Fruit fly (Drosophila melanogaster) whole organism, embryonic: ENCODE measurements around the gene pnt.
A peak's percentile ranks its signal among the peaks of the same experiment; 100 is the strongest.

Experiments
- Adf1 ChIP-seq: fragments of 200-800 bp; sonication (Bioruptor generic); IDR thresholded peaks from 2 replicates; pipeline ENCODE4 v1.3.6; 2022; ENCODE audit warnings: missing biosample characterization, missing genetic modification characterization
- Antp ChIP-seq: fragments of 200-800 bp; sonication (Bioruptor generic); optimal IDR thresholded peaks from 3 replicates; lab custom pipeline; 2016; ENCODE audit warnings: missing biosample characterization, missing genetic modification characterization
- Blimp-1 ChIP-seq: fragments of 200-800 bp; sonication (Bioruptor generic); optimal IDR thresholded peaks from 3 replicates; lab custom pipeline; 2018; ENCODE audit warnings: missing biosample characterization, missing genetic modification characterization, mild to moderate bottlenecking, moderate library complexity, missing genetic modification reagents
- CG11093 ChIP-seq: fragments of 200-800 bp; sonication (Bioruptor generic); IDR thresholded peaks from 3 replicates; pipeline ENCODE4 v1.3.6; 2022; ENCODE audit warnings: missing biosample characterization, missing genetic modification characterization
- CG12769 ChIP-seq: fragments of 200-800 bp; sonication (Bioruptor generic); optimal IDR thresholded peaks from 2 replicates; lab custom pipeline; 2019; ENCODE audit warnings: missing biosample characterization, mild to moderate bottlenecking, missing genetic modification characterization, moderate library complexity
- CG13287 ChIP-seq: fragments of 200-800 bp; sonication (Bioruptor generic); IDR thresholded peaks from 2 replicates; pipeline ENCODE4 v1.3.6; 2022; ENCODE audit warnings: missing biosample characterization, missing genetic modification characterization; ENCODE audit not compliant: partially characterized antibody
- CG17385 ChIP-seq: fragments of 200-800 bp; sonication (Bioruptor generic); optimal IDR thresholded peaks from 3 replicates; lab custom pipeline; 2018; ENCODE audit warnings: missing biosample characterization, mild to moderate bottlenecking, missing genetic modification characterization
- CG32532 ChIP-seq: fragments of 200-800 bp; sonication (Bioruptor generic); IDR thresholded peaks from 2 replicates; pipeline ENCODE4 v1.3.6; 2022; ENCODE audit warnings: missing biosample characterization, missing genetic modification characterization
- CG34224 ChIP-seq: fragments of 200-800 bp; sonication (Bioruptor generic); IDR thresholded peaks from 3 replicates; pipeline ENCODE4 v1.3.6; 2022; ENCODE audit warnings: missing biosample characterization, missing genetic modification characterization; ENCODE audit not compliant: partially characterized antibody
- CG4360 ChIP-seq: fragments of 200-800 bp; sonication (Bioruptor generic); IDR thresholded peaks from 2 replicates; pipeline ENCODE4 v1.3.6; 2022; ENCODE audit warnings: missing biosample characterization, missing genetic modification characterization
- CG4854 ChIP-seq: fragments of 200-800 bp; sonication (Bioruptor generic); optimal IDR thresholded peaks from 2 replicates; lab custom pipeline; 2016; ENCODE audit warnings: missing biosample characterization, missing genetic modification characterization, inconsistent platforms
- CG6813 ChIP-seq: fragments of 200-800 bp; sonication (Bioruptor generic); optimal IDR thresholded peaks from 2 replicates; lab custom pipeline; 2017; ENCODE audit warnings: missing biosample characterization, missing genetic modification characterization, mild to moderate bottlenecking, moderate library complexity, missing genetic modification reagents
- CG7745 ChIP-seq: fragments of 200-800 bp; sonication (Bioruptor generic); optimal IDR thresholded peaks from 2 replicates; lab custom pipeline; 2018; ENCODE audit warnings: missing biosample characterization, mild to moderate bottlenecking, missing genetic modification characterization, moderate library complexity
- CG8388 ChIP-seq: fragments of 200-800 bp; sonication (Bioruptor generic); optimal IDR thresholded peaks from 2 replicates; lab custom pipeline; 2019; ENCODE audit warnings: missing biosample characterization, mild to moderate bottlenecking, missing genetic modification characterization, moderate library complexity
- CG9609 ChIP-seq: fragments of 200-800 bp; sonication (Bioruptor generic); optimal IDR thresholded peaks from 3 replicates; lab custom pipeline; 2016; ENCODE audit warnings: missing biosample characterization, missing genetic modification characterization
- Drgx ChIP-seq: fragments of 200-800 bp; sonication (Bioruptor generic); IDR thresholded peaks from 2 replicates; pipeline ENCODE4 v1.3.6; 2022; ENCODE audit warnings: missing biosample characterization, missing genetic modification characterization
- Hr51 ChIP-seq, 2 experiments: fragments of 200-800 bp; sonication (Bioruptor generic); optimal IDR thresholded peaks; 2 replicates in 1 of 2; 3 replicates in 1 of 2; lab custom pipeline; 2016 to 2018; ENCODE audit warnings: missing biosample characterization in 2 of 2, missing genetic modification characterization in 2 of 2, mild to moderate bottlenecking in 1 of 2, moderate library complexity in 1 of 2
- Jarid2 ChIP-seq: fragments of 200-800 bp; sonication (Bioruptor generic); optimal IDR thresholded peaks from 3 replicates; lab custom pipeline; 2017; ENCODE audit warnings: mild to moderate bottlenecking, missing biosample characterization, missing genetic modification reagents, missing genetic modification characterization
- NK7.1 ChIP-seq: fragments of 200-800 bp; sonication (Bioruptor generic); optimal IDR thresholded peaks from 3 replicates; lab custom pipeline; 2016; ENCODE audit warnings: missing biosample characterization, missing genetic modification characterization
- Stat92E ChIP-seq, 3 experiments: fragments of >200 bp in 2 of 3; fragments of 200-800 bp in 1 of 3; sonication (Bioruptor generic) in 1 of 3; optimal IDR thresholded peaks; 2 replicates each; lab custom pipeline; 2017 to 2019; ENCODE audit warnings: missing biosample characterization in 3 of 3, missing genetic modification characterization in 3 of 3, mild to moderate bottlenecking in 1 of 3, moderate library complexity in 1 of 3
- Trl ChIP-seq, 3 experiments: fragments of >200 bp in 2 of 3; fragments of 200-800 bp in 1 of 3; sonication (Bioruptor generic) in 1 of 3; optimal IDR thresholded peaks; 2 replicates in 1 of 3; 3 replicates in 2 of 3; lab custom pipeline; 2016 to 2017; ENCODE audit warnings: missing biosample characterization in 1 of 3, missing genetic modification characterization in 1 of 3
- abd-A ChIP-seq: fragments of 200-800 bp; sonication (Bioruptor generic); optimal IDR thresholded peaks from 3 replicates; lab custom pipeline; 2019; ENCODE audit warnings: missing biosample characterization, mild to moderate bottlenecking, missing genetic modification characterization, moderate library complexity
- aop ChIP-seq: fragments of 200-800 bp; sonication (Bioruptor generic); IDR thresholded peaks from 2 replicates; pipeline ENCODE4 v1.3.6; 2022; ENCODE audit warnings: missing biosample characterization, missing genetic modification characterization
- ara ChIP-seq: fragments of 200-800 bp; sonication (Bioruptor generic); IDR thresholded peaks from 2 replicates; pipeline ENCODE4 v1.3.6; 2022; ENCODE audit warnings: missing biosample characterization, missing genetic modification characterization
- bowl ChIP-seq: fragments of 200-800 bp; sonication (Bioruptor generic); IDR thresholded peaks from 2 replicates; pipeline ENCODE4 v1.3.6; 2022; ENCODE audit warnings: missing biosample characterization, missing genetic modification characterization
- bsh ChIP-seq, 2 experiments: fragments of 200-800 bp; sonication (Bioruptor generic); optimal IDR thresholded peaks; 2 replicates each; lab custom pipeline; 2017 to 2018; ENCODE audit warnings: mild to moderate bottlenecking in 2 of 2, missing biosample characterization in 2 of 2, missing genetic modification characterization in 2 of 2, moderate library complexity in 1 of 2
- cas ChIP-seq: fragments of 200-800 bp; sonication (Bioruptor generic); IDR thresholded peaks from 2 replicates; pipeline ENCODE4 v1.3.6; 2022; ENCODE audit warnings: missing biosample characterization, missing genetic modification characterization
- cg ChIP-seq: fragments of 200-800 bp; sonication (Bioruptor generic); optimal IDR thresholded peaks from 3 replicates; lab custom pipeline; 2019; ENCODE audit warnings: missing biosample characterization, mild to moderate bottlenecking, missing genetic modification characterization, moderate library complexity
- chinmo ChIP-seq: fragments of 200-800 bp; sonication (Bioruptor generic); IDR thresholded peaks from 4 replicates; pipeline ENCODE4 v1.3.6; 2022; ENCODE audit warnings: missing biosample characterization, missing genetic modification characterization; ENCODE audit not compliant: partially characterized antibody
- ci ChIP-seq: fragments of 200-800 bp; sonication (Bioruptor generic); IDR thresholded peaks from 3 replicates; pipeline ENCODE4 v1.3.6; 2022; ENCODE audit warnings: missing biosample characterization, missing genetic modification characterization
- corto ChIP-seq: fragments of 200-800 bp; sonication (Bioruptor generic); optimal IDR thresholded peaks from 2 replicates; lab custom pipeline; 2016; ENCODE audit warnings: missing biosample characterization, mild to moderate bottlenecking, missing genetic modification characterization, moderate library complexity
- crol ChIP-seq: fragments of 200-800 bp; sonication (Bioruptor generic); IDR thresholded peaks from 2 replicates; pipeline ENCODE4 v1.3.6; 2022; ENCODE audit warnings: missing biosample characterization, missing genetic modification characterization
- dm ChIP-seq: fragments of 200-800 bp; sonication (Bioruptor generic); optimal IDR thresholded peaks from 3 replicates; lab custom pipeline; 2016; ENCODE audit warnings: missing biosample characterization, missing genetic modification characterization
- dpn ChIP-seq, 2 experiments: fragments of 200-800 bp; sonication (Bioruptor generic); optimal IDR thresholded peaks; 3 replicates each; lab custom pipeline; 2016; ENCODE audit warnings: missing biosample characterization in 2 of 2, missing genetic modification characterization in 2 of 2
- gro ChIP-seq: fragments of 200-800 bp; sonication (Bioruptor generic); optimal IDR thresholded peaks from 2 replicates; lab custom pipeline; 2016; ENCODE audit warnings: missing biosample characterization, missing genetic modification characterization
- kni ChIP-seq: fragments of 200-800 bp; sonication (Bioruptor generic); optimal IDR thresholded peaks from 3 replicates; lab custom pipeline; 2017; ENCODE audit warnings: mild to moderate bottlenecking, missing biosample characterization, missing genetic modification reagents, missing genetic modification characterization
- lbe ChIP-seq: fragments of 200-800 bp; sonication (Bioruptor generic); optimal IDR thresholded peaks from 2 replicates; lab custom pipeline; 2016; ENCODE audit warnings: missing biosample characterization, mild to moderate bottlenecking, missing genetic modification characterization
- nom ChIP-seq: fragments of 200-800 bp; sonication (Bioruptor generic); optimal IDR thresholded peaks from 2 replicates; lab custom pipeline; 2017; ENCODE audit warnings: missing biosample characterization, missing genetic modification characterization, mild to moderate bottlenecking, moderate library complexity, missing genetic modification reagents
- sens ChIP-seq: fragments of 200-800 bp; sonication (Bioruptor generic); peaks from one replicate; lab custom pipeline; 2016; ENCODE audit warnings: missing biosample characterization, missing genetic modification characterization
- so ChIP-seq: fragments of 200-800 bp; sonication (Bioruptor generic); IDR thresholded peaks from 3 replicates; pipeline ENCODE4 v1.3.6; 2022; ENCODE audit warnings: missing biosample characterization, missing genetic modification characterization
- sqz ChIP-seq: fragments of 200-800 bp; sonication (Bioruptor generic); optimal IDR thresholded peaks from 3 replicates; lab custom pipeline; 2018; ENCODE audit warnings: missing biosample characterization, mild to moderate bottlenecking, missing genetic modification characterization
- sr ChIP-seq: fragments of 200-800 bp; sonication (Bioruptor generic); IDR thresholded peaks from 3 replicates; pipeline ENCODE4 v1.3.6; 2022; ENCODE audit warnings: missing biosample characterization, missing genetic modification characterization
- ssp ChIP-seq: fragments of 200-800 bp; sonication (Bioruptor generic); IDR thresholded peaks from 2 replicates; pipeline ENCODE4 v1.3.6; 2022; ENCODE audit warnings: missing biosample characterization, missing genetic modification characterization
- vfl ChIP-seq: fragments of 200-800 bp; sonication (Bioruptor generic); optimal IDR thresholded peaks from 2 replicates; lab custom pipeline; 2016; ENCODE audit warnings: missing biosample characterization, missing genetic modification characterization
- yki ChIP-seq: fragments of >200 bp; optimal IDR thresholded peaks from 3 replicates; lab custom pipeline; 2018

pnt gene

DNA sequence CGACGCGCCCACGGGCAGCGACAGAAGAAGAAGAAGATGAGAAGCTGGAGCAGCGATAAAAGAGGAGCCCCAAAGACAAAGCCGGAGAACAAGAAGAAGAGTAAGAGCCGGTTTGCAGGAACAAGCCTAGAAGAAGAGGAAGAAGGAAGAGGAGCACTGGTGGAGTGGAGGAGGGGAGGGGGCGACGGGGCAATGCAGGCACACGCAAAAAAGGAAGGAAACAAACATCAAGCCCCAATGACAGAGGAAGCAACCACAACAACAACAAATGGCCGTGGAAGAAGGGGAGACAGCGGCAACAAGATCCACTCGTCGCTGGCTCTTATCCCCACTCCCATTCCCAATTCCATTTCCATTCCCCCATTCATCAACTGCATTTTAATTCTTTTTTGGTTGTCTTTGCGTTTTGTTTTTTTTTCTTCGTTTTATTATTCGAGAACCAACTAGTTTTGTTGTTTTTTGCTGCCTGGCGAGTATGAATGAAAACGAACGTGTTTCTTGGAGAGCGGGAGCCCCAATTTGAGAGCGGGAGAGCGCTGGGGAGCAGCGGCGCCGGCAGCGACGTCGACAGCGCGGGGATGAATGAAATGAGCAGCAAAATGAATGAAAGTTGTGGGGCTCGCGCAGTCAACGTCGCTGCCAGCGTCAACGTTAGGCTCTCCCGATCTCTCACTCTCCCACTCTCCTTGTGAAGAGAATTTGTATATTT lies 11.8 kb downstream of the pnt start:
- TF ChIP-seq CG11093 (GFP tag; lab: Robert Waterston, UW) (no peak), lbe (GFP tag; lab: Kevin White, UChicago) (peak; percentile 51), ci (GFP tag; lab: Robert Waterston, UW) (no peak), sqz (GFP tag; lab: Kevin White, UChicago) (peak; percentile 82), CG4854 (GFP tag; lab: Kevin White, UChicago) (no peak), CG4360 (peak; percentile 73), NK7.1 (GFP tag; lab: Kevin White, UChicago) (no peak), Antp (GFP tag; lab: Kevin White, UChicago) (no peak), CG12769 (tag; lab: Kevin White, UChicago) (peak; percentile 57), CG34224 (GFP tag; lab: Robert Waterston, UW) (peak; percentile 50; the same call in 2 of the 3 replicates), nom (GFP tag; lab: Kevin White, UChicago) (peak; percentile 99), yki (lab: Kevin White, UChicago) (peak; percentile 64), Drgx (GFP tag; lab: Robert Waterston, UW) (peak; percentile 94), CG32532 (GFP tag; lab: Robert Waterston, UW) (peak; percentile 8; the same call in 1 of the 2 replicates), cg (peak; percentile 46), CG13287 (GFP tag; lab: Robert Waterston, UW) (peak; percentile 39), Stat92E (GFP tag; optimal IDR thresholded peaks at IDR 0.05; lab: Kevin White, UChicago) (peak in 1 of 3 experiments; percentile 60), CG17385 (GFP tag; lab: Kevin White, UChicago) (peak; percentile 79), Adf1 (GFP tag; lab: Robert Waterston, UW) (peak; percentile 98), vfl (GFP tag; lab: Kevin White, UChicago) (no peak), gro (GFP tag; lab: Kevin White, UChicago) (no peak), cas (GFP tag; lab: Robert Waterston, UW) (no peak), abd-A (tag; lab: Kevin White, UChicago) (peak; percentile 2), Jarid2 (no peak), bowl (GFP tag; lab: Robert Waterston, UW) (no peak), Trl (optimal IDR thresholded peaks at IDR 0.05; lab: Kevin White, UChicago) (peak; percentile 86 to 95), Trl (GFP tag; optimal IDR thresholded peaks at IDR 0.05; lab: Kevin White, UChicago) (no peak), corto (GFP tag; lab: Kevin White, UChicago) (peak; percentile 41), chinmo (GFP tag; lab: Robert Waterston, UW) (peak; percentile 76; the same call in 1 of the 4 replicates), CG7745 (tag; lab: Kevin White, UChicago) (peak; percentile 22), dpn (GFP tag; optimal IDR thresholded peaks at IDR 0.05; lab: Kevin White, UChicago) (peak in 1 of 2 experiments; percentile 19), bsh (GFP tag; optimal IDR thresholded peaks at IDR 0.05; lab: Kevin White, UChicago) (peak in 1 of 2 experiments; percentile 99), sr (GFP tag; lab: Robert Waterston, UW) (0 out of 3 replicates have a peak, but pooled peaks have one; percentile 18), CG8388 (GFP tag; lab: Kevin White, UChicago) (no peak), so (GFP tag; lab: Robert Waterston, UW) (0 out of 3 replicates have a peak, but pooled peaks have one; percentile 9), crol (GFP tag; lab: Robert Waterston, UW) (peak; percentile 60), sens (GFP tag; lab: Kevin White, UChicago) (peak; percentile 62), ssp (GFP tag; lab: Robert Waterston, UW) (no peak), aop (GFP tag; lab: Robert Waterston, UW) (peak; percentile 57; the same call in 1 of the 2 replicates), Blimp-1 (GFP tag; lab: Kevin White, UChicago) (peak; percentile 98), dm (GFP tag; lab: Kevin White, UChicago) (no peak), kni (GFP tag; lab: Kevin White, UChicago) (peak; percentile 28), CG9609 (GFP tag; lab: Kevin White, UChicago) (peak; percentile 32), ara (GFP tag; lab: Robert Waterston, UW) (0 out of 2 replicates have a peak, but pooled peaks have one; percentile 4), Hr51 (GFP tag; optimal IDR thresholded peaks at IDR 0.05; lab: Kevin White, UChicago) (peak in 1 of 2 experiments; percentile 30), CG6813 (GFP tag; lab: Kevin White, UChicago) (no peak)
